Worm (Caenorhabditis elegans) whole organism, L1 larva: ENCODE results near the gene emb-5.

Experiments used
- ceh-63 ChIP-seq: fragments of 200-800 bp; sonication (Bioruptor generic); optimal IDR thresholded peaks from 2 replicates; lab custom pipeline; 2018; ENCODE audit warnings: mild to moderate bottlenecking, missing genetic modification characterization, missing compliant biosample characterization
- irx-1 ChIP-seq: sonication (generic microtip); optimal IDR thresholded peaks from 2 replicates; lab custom pipeline; 2016; ENCODE audit warnings: missing genetic modification characterization, missing compliant biosample characterization
- jun-1 ChIP-seq: fragments of 150-350 bp; optimal IDR thresholded peaks from 2 replicates; lab custom pipeline; 2014; ENCODE audit warnings: missing biosample characterization, missing genetic modification reagents, missing genetic modification characterization
- mdl-1 ChIP-seq, 2 experiments: fragments of 150-350 bp; optimal IDR thresholded peaks; 2 replicates each; lab custom pipeline; 2014 to 2017; ENCODE audit warnings: missing biosample characterization in 2 of 2, missing genetic modification characterization in 2 of 2, inconsistent platforms in 1 of 2
- nhr-12 ChIP-seq: sonication (generic microtip); optimal IDR thresholded peaks from 2 replicates; lab custom pipeline; 2017; ENCODE audit warnings: missing biosample characterization, missing genetic modification characterization
- nhr-20 ChIP-seq: sonication (generic microtip); optimal IDR thresholded peaks from 2 replicates; lab custom pipeline; 2016; ENCODE audit warnings: mild to moderate bottlenecking, missing genetic modification characterization, missing compliant biosample characterization
- pqm-1 ChIP-seq: sonication (generic microtip); optimal IDR thresholded peaks from 3 replicates; lab custom pipeline; 2017; ENCODE audit warnings: missing biosample characterization, missing genetic modification characterization
- sox-4 ChIP-seq: sonication (generic microtip); optimal IDR thresholded peaks from 2 replicates; lab custom pipeline; 2016; ENCODE audit warnings: missing genetic modification characterization, missing compliant biosample characterization

ce11 chrIII:4693695-4694094 is 26.8 kb downstream of the emb-5 start, which contains the start of gene T04A8.8:
- no peak for TF ChIP-seq sox-4 (tag; lab: Kevin White, UChicago)
- no peak for TF ChIP-seq mdl-1 (tag; optimal IDR thresholded peaks at IDR 0.05; lab: Kevin White, UChicago)
- TF ChIP-seq irx-1 (tag; lab: Kevin White, UChicago): no peak
- no peak for TF ChIP-seq nhr-20
- no peak for TF ChIP-seq nhr-12
- TF ChIP-seq pqm-1 (tag; lab: Kevin White, UChicago): no peak
- no peak for TF ChIP-seq jun-1 (tag; lab: Kevin White, UChicago)
- no peak for TF ChIP-seq ceh-63
